Worm (Caenorhabditis elegans) whole organism, young adult: ENCODE results near the gene wdr-4.

ENCODE experiments used
- B0019.2 ChIP-seq: fragments of 200-800 bp; sonication (Bioruptor generic); conservative IDR thresholded peaks from 2 replicates; pipeline ENCODE4 v1.3.6; 2022; ENCODE audit warnings: missing genetic modification reagents, missing genetic modification characterization, missing compliant biosample characterization
- B0261.1 ChIP-seq: sonication (generic microtip); optimal IDR thresholded peaks from 2 replicates; lab custom pipeline; 2016; ENCODE audit warnings: mild to moderate bottlenecking, missing genetic modification characterization, moderate library complexity, missing compliant biosample characterization
- B0336.3 ChIP-seq: fragments of 200-800 bp; sonication (Bioruptor generic); IDR thresholded peaks from 2 replicates; pipeline ENCODE4 v1.3.6; 2022; ENCODE audit warnings: missing genetic modification characterization, missing compliant biosample characterization
- C06A6.2 ChIP-seq: fragments of 200-800 bp; sonication (Bioruptor generic); conservative IDR thresholded peaks from 2 replicates; pipeline ENCODE4 v1.3.6; 2022; ENCODE audit warnings: missing genetic modification characterization, missing compliant biosample characterization
- D2030.7 ChIP-seq: fragments of 200-800 bp; sonication (Bioruptor generic); IDR thresholded peaks from 2 replicates; pipeline ENCODE4 v1.3.6; 2022; ENCODE audit warnings: missing genetic modification reagents, missing genetic modification characterization, missing compliant biosample characterization
- F33H1.4 ChIP-seq: fragments of 200-800 bp; sonication (Bioruptor generic); IDR thresholded peaks from 2 replicates; pipeline ENCODE4 v1.3.6; 2022; ENCODE audit warnings: missing genetic modification reagents, missing genetic modification characterization, missing compliant biosample characterization
- F37B4.10 ChIP-seq: fragments of 200-800 bp; sonication (Bioruptor generic); IDR thresholded peaks from 2 replicates; pipeline ENCODE4 v1.3.6; 2022; ENCODE audit warnings: missing genetic modification characterization, missing compliant biosample characterization
- F49E8.2 ChIP-seq: sonication (generic microtip); optimal IDR thresholded peaks from 3 replicates; lab custom pipeline; 2017; ENCODE audit warnings: missing genetic modification characterization, mild to moderate bottlenecking, missing compliant biosample characterization, antibody characterized with exemption, moderate library complexity; ENCODE audit not compliant: insufficient read depth
- F52B5.7 ChIP-seq: sonication (generic microtip); optimal IDR thresholded peaks from 2 replicates; lab custom pipeline; 2016; ENCODE audit warnings: mild to moderate bottlenecking, missing genetic modification characterization, missing compliant biosample characterization
- F57A8.1 ChIP-seq: fragments of 200-800 bp; sonication (Bioruptor generic); optimal IDR thresholded peaks from 2 replicates; lab custom pipeline; 2018; ENCODE audit warnings: mild to moderate bottlenecking, missing genetic modification characterization, moderate library complexity, missing compliant biosample characterization
- T26A5.8 ChIP-seq: sonication (generic microtip); optimal IDR thresholded peaks from 2 replicates; lab custom pipeline; 2016; ENCODE audit warnings: missing genetic modification characterization, missing compliant biosample characterization
- Y95B8A.8 ChIP-seq: fragments of 200-800 bp; sonication (Bioruptor generic); IDR thresholded peaks from 2 replicates; pipeline ENCODE4 v1.3.6; 2022; ENCODE audit warnings: missing genetic modification reagents, missing genetic modification characterization, missing compliant biosample characterization
- ZK185.1 ChIP-seq: sonication (generic microtip); optimal IDR thresholded peaks from 2 replicates; lab custom pipeline; 2016; ENCODE audit warnings: mild to moderate bottlenecking, missing genetic modification characterization, missing compliant biosample characterization; ENCODE audit not compliant: poor library complexity, severe bottlenecking
- atf-7 ChIP-seq: sonication (generic microtip); optimal IDR thresholded peaks from 2 replicates; lab custom pipeline; 2017; ENCODE audit warnings: mild to moderate bottlenecking, missing genetic modification characterization, missing compliant biosample characterization
- cebp-1 ChIP-seq, 2 experiments: fragments of 200-800 bp in 1 of 2; sonication (Bioruptor generic) in 1 of 2; sonication (generic microtip) in 1 of 2; IDR thresholded peaks in 1 of 2; optimal IDR thresholded peaks in 1 of 2; 2 replicates each; pipeline versions ENCODE4 v1.3.6 to Lab custom; 2017 to 2022; ENCODE audit warnings: missing compliant biosample characterization in 2 of 2, missing genetic modification characterization in 2 of 2, mild to moderate bottlenecking in 1 of 2, missing genetic modification reagents in 1 of 2, moderate library complexity in 1 of 2
- ceh-79 ChIP-seq: sonication (generic microtip); optimal IDR thresholded peaks from 2 replicates; lab custom pipeline; 2017; ENCODE audit warnings: mild to moderate bottlenecking, missing genetic modification characterization, missing compliant biosample characterization
- dox-1 ChIP-seq: fragments of 200-800 bp; sonication (Bioruptor generic); IDR thresholded peaks from 2 replicates; pipeline ENCODE4 v1.3.6; 2022; ENCODE audit warnings: missing genetic modification reagents, missing genetic modification characterization, missing compliant biosample characterization
- egl-44 ChIP-seq: fragments of 200-800 bp; sonication (Bioruptor generic); IDR thresholded peaks from 2 replicates; pipeline ENCODE4 v1.3.6; 2022; ENCODE audit warnings: missing genetic modification reagents, missing genetic modification characterization, missing compliant biosample characterization
- fkh-3 ChIP-seq: sonication (generic microtip); optimal IDR thresholded peaks from 2 replicates; lab custom pipeline; 2016; ENCODE audit warnings: mild to moderate bottlenecking, missing genetic modification characterization, missing compliant biosample characterization
- him-1 ChIP-seq: sonication (generic microtip); optimal IDR thresholded peaks from 2 replicates; lab custom pipeline; 2016; ENCODE audit warnings: missing genotype, missing genetic modification reagents, missing genetic modification characterization, missing compliant biosample characterization
- hlh-12 ChIP-seq: sonication (generic microtip); optimal IDR thresholded peaks from 2 replicates; lab custom pipeline; 2016; ENCODE audit warnings: missing genetic modification characterization, missing compliant biosample characterization
- hlh-26 ChIP-seq: fragments of 200-800 bp; sonication (Bioruptor generic); conservative IDR thresholded peaks from 2 replicates; pipeline ENCODE4 v1.3.6; 2022; ENCODE audit warnings: missing genetic modification reagents, missing genetic modification characterization, missing compliant biosample characterization
- hmg-1.2 ChIP-seq: fragments of 200-800 bp; sonication (Bioruptor generic); IDR thresholded peaks from 2 replicates; pipeline ENCODE4 v1.3.6; 2022; ENCODE audit warnings: missing genetic modification reagents, missing genetic modification characterization, missing compliant biosample characterization
- hsf-1 ChIP-seq: fragments of 200-800 bp; sonication (Bioruptor generic); IDR thresholded peaks from 2 replicates; pipeline ENCODE4 v1.3.6; 2022; ENCODE audit warnings: missing genetic modification reagents, missing genetic modification characterization, missing compliant biosample characterization
- let-607 ChIP-seq, 2 experiments: fragments of 200-800 bp in 1 of 2; sonication (Bioruptor generic) in 1 of 2; sonication (generic microtip) in 1 of 2; optimal IDR thresholded peaks; 2 replicates each; lab custom pipeline; 2016 to 2018; ENCODE audit warnings: mild to moderate bottlenecking in 2 of 2, missing compliant biosample characterization in 2 of 2, missing genetic modification characterization in 2 of 2, moderate library complexity in 2 of 2, missing genotype in 1 of 2
- mes-4 ChIP-seq: sonication (generic microtip); optimal IDR thresholded peaks from 2 replicates; lab custom pipeline; 2016; ENCODE audit warnings: missing genotype, missing genetic modification characterization, missing compliant biosample characterization
- nfyb-1 ChIP-seq: fragments of 200-800 bp; sonication (Bioruptor generic); IDR thresholded peaks from 2 replicates; pipeline ENCODE4 v1.3.6; 2022; ENCODE audit warnings: missing genetic modification reagents, missing genetic modification characterization, missing compliant biosample characterization
- nhr-120 ChIP-seq: fragments of 200-800 bp; sonication (Bioruptor generic); IDR thresholded peaks from 2 replicates; pipeline ENCODE4 v1.3.6; 2022; ENCODE audit warnings: missing genetic modification characterization, missing compliant biosample characterization
- pbrm-1 ChIP-seq: fragments of 200-800 bp; sonication (Bioruptor generic); IDR thresholded peaks from 2 replicates; pipeline ENCODE4 v1.3.6; 2022; ENCODE audit warnings: missing genetic modification reagents, missing genetic modification characterization, missing compliant biosample characterization
- rcor-1 ChIP-seq: fragments of 200-800 bp; sonication (Bioruptor generic); IDR thresholded peaks from 2 replicates; pipeline ENCODE4 v1.3.6; 2022; ENCODE audit warnings: missing genetic modification reagents, missing genetic modification characterization, missing compliant biosample characterization
- sptf-2 ChIP-seq: fragments of 200-800 bp; sonication (Bioruptor generic); optimal IDR thresholded peaks from 2 replicates; lab custom pipeline; 2018; ENCODE audit warnings: mild to moderate bottlenecking, missing genetic modification characterization, missing compliant biosample characterization
- tlf-1 ChIP-seq: fragments of 200-800 bp; sonication (Bioruptor generic); optimal IDR thresholded peaks from 2 replicates; lab custom pipeline; 2018; ENCODE audit warnings: mild to moderate bottlenecking, missing genetic modification characterization, missing compliant biosample characterization
- unc-130 ChIP-seq: sonication (generic microtip); optimal IDR thresholded peaks from 2 replicates; lab custom pipeline; 2016; ENCODE audit warnings: missing genetic modification reagents, missing genetic modification characterization, missing compliant biosample characterization
- xnd-1 ChIP-seq: sonication (generic microtip); optimal IDR thresholded peaks from 2 replicates; lab custom pipeline; 2016; ENCODE audit warnings: missing genotype, missing genetic modification reagents, missing genetic modification characterization, missing compliant biosample characterization
- zim-3 ChIP-seq: sonication (generic microtip); optimal IDR thresholded peaks from 2 replicates; lab custom pipeline; 2017; ENCODE audit warnings: mild to moderate bottlenecking, missing genetic modification characterization, moderate library complexity, missing compliant biosample characterization
- ztf-18 ChIP-seq: sonication (generic microtip); optimal IDR thresholded peaks from 2 replicates; lab custom pipeline; 2016; ENCODE audit warnings: missing genotype, mild to moderate bottlenecking, missing genetic modification characterization, missing compliant biosample characterization
- ztf-22 ChIP-seq: fragments of 200-800 bp; sonication (Bioruptor generic); optimal IDR thresholded peaks from 2 replicates; lab custom pipeline; 2018; ENCODE audit warnings: mild to moderate bottlenecking, missing genetic modification characterization, moderate library complexity, missing compliant biosample characterization

wdr-4 gene

DNA sequence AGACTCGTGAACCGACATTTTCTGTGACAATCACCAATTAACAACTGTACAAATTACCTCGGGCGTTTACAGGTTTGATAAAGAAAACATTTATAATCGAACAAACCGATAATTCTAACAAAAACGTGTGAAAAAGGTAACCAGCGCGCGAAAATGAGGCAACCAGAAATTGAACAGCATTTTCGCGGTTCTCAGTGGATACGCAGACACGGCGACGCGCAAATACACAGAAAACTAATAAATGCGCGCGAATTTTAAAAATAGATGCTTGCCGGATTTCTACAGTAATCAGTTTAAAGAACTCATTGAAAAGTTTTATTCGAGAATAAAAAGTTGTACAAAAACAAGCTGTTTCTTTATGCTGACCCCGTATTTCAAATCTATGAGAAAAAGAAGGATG is 15.6 kb upstream of the wdr-4 start, which contains the start of gene isw-1 (continued):
- TF ChIP-seq hsf-1 (GFP tag; lab: Robert Waterston, UW) (peak; percentile 82), F52B5.7 (tag; lab: Kevin White, UChicago) (no peak), pbrm-1 (GFP tag; lab: Robert Waterston, UW) (peak; percentile 60; the same call in 1 of the 2 replicates), ztf-22 (GFP tag; lab: Kevin White, UChicago) (no peak), mes-4 (tag; lab: Kevin White, UChicago) (no peak), ceh-79 (no peak), Y95B8A.8 (GFP tag; lab: Robert Waterston, UW) (0 out of 2 replicates have a peak, but pooled peaks have one; percentile 51), dox-1 (GFP tag; lab: Robert Waterston, UW) (peak; percentile 82), ztf-18 (tag; lab: Kevin White, UChicago) (peak; percentile 8), ZK185.1 (peak; percentile 13), T26A5.8 (no peak), xnd-1 (peak; percentile 85), F37B4.10 (GFP tag; lab: Robert Waterston, UW) (no peak), atf-7 (no peak), tlf-1 (GFP tag; lab: Kevin White, UChicago) (peak; percentile 69), zim-3 (tag; lab: Kevin White, UChicago) (no peak), F49E8.2 (tag; lab: Kevin White, UChicago) (peak; percentile 27), let-607 (tag; optimal IDR thresholded peaks at IDR 0.05; lab: Kevin White, UChicago) (no peak), rcor-1 (GFP tag; lab: Robert Waterston, UW) (peak; percentile 24; the same call in 1 of the 2 replicates), hmg-1.2 (GFP tag; lab: Robert Waterston, UW) (peak; percentile 58; the same call in 1 of the 2 replicates), hlh-12 (tag; lab: Kevin White, UChicago) (no peak), nfyb-1 (GFP tag; lab: Robert Waterston, UW) (no peak), C06A6.2 (GFP tag; lab: Robert Waterston, UW) (no peak), sptf-2 (GFP tag; lab: Kevin White, UChicago) (no peak), fkh-3 (tag; lab: Kevin White, UChicago) (no peak), him-1 (no peak), F33H1.4 (GFP tag; lab: Robert Waterston, UW) (peak; percentile 75), nhr-120 (no peak), B0336.3 (GFP tag; lab: Robert Waterston, UW) (no peak), D2030.7 (GFP tag; lab: Robert Waterston, UW) (peak; percentile 84), hlh-26 (GFP tag; lab: Robert Waterston, UW) (no peak), B0019.2 (peak; percentile 90), egl-44 (GFP tag; lab: Robert Waterston, UW) (no peak), unc-130 (GFP tag; lab: Kevin White, UChicago) (peak; percentile 63)

DNA sequence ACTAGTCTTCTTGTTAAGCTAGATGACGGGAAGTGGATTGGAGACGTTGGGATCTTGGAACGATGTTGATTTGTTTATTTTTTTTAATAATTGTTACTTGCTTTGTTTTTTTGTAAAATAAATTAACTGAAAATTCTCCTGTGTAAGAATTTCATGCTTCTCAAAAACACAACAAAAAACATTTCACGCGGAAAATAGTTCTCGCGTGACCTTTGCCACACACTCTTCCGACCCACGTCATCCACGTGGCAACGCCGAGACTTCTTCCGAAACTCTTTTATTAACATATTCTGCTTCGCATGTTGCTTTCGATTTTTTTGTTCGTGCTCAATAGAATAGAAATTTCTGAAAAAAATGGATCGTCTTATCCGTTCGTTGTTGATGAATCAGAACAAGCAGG is 14.0 kb upstream of the wdr-4 start, which contains the start of gene F37A4.5:
F37A4.5 (plus strand) TSS at position 301 of the 400 bp plus-strand sequence.
- no peak for TF ChIP-seq F57A8.1

DNA sequence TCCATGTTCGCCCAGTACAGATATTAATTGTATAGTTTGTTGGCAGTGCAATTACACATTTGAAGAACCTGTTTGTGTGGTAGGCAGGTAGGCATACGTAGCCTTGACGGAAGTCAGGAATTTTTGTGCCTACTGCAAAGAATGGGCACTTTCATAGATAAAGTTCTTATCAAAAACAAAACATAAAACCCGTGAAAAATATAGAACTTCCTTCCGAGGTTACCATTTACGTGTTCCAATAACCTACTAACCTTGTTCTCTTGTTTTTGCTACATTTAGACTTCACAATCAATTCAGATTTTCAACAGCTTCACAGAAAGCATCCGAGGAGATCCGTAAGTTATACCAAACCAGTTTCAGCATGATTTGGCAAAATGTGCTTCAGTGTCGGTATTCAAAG is 12.3 kb upstream of the wdr-4 start, which contains the start of gene F37A4.4:
F37A4.4 (plus strand) TSS at position 301 of the 400 bp plus-strand sequence.
- no peak for TF ChIP-seq B0261.1 (tag; lab: Kevin White, UChicago)
- TF ChIP-seq cebp-1 (GFP tag; IDR thresholded peaks at IDR 0.05; lab: Robert Waterston, UW): no peak
- no peak for TF ChIP-seq cebp-1 (tag; optimal IDR thresholded peaks at IDR 0.05; lab: Kevin White, UChicago)
- no peak for TF ChIP-seq F57A8.1
- TF ChIP-seq Y95B8A.8 (GFP tag; lab: Robert Waterston, UW): no peak
